Worm (Caenorhabditis elegans): ENCODE data around the gene chil-9.

- no peak for TF ChIP-seq attf-3 (GFP tag; conservative IDR thresholded peaks at IDR 0.05)
- no peak for TF ChIP-seq unc-62 (GFP tag; optimal IDR thresholded peaks at IDR 0.05)
- TF ChIP-seq Y67H2A.10 (GFP tag; conservative IDR thresholded peaks at IDR 0.05) = no peak
- no peak for TF ChIP-seq rec-8 (tag; optimal IDR thresholded peaks at IDR 0.05)
- TF ChIP-seq tbp1 (GFP tag; optimal IDR thresholded peaks at IDR 0.05) = no peak
- TF ChIP-seq lin-35 (GFP tag; optimal IDR thresholded peaks at IDR 0.05) = no peak
Observed at ce11 chrII:9807519-9807972, 37.6 kb downstream of the chil-9 start, which contains the start of gene cyp-13A8.

Measured in whole organism, young adult.